Worm (Caenorhabditis elegans) whole organism, young adult: ENCODE data around the gene T23B5.3.

Experiments used
- ama-1 ChIP-seq, 3 experiments: fragments of 150-350 bp in 1 of 3; sonication (generic microtip) in 2 of 3; optimal IDR thresholded peaks; 2 replicates each; lab custom pipeline; 2014 to 2018; ENCODE audit warnings: missing biosample characterization in 2 of 3, missing genetic modification characterization in 2 of 3, missing genetic modification reagents in 2 of 3
- aptf-2 ChIP-seq: fragments of 200-800 bp; sonication (Bioruptor generic); conservative IDR thresholded peaks from 2 replicates; pipeline ENCODE4 v1.3.6; 2022; ENCODE audit warnings: missing genetic modification reagents, missing genetic modification characterization, missing compliant biosample characterization
- lin-35 ChIP-seq, 3 experiments: fragments of 150-350 bp in 2 of 3; sonication (generic microtip) in 1 of 3; optimal IDR thresholded peaks; 2 replicates each; lab custom pipeline; 2014 to 2018; ENCODE audit warnings: missing biosample characterization in 3 of 3, missing genetic modification characterization in 3 of 3, missing genetic modification reagents in 3 of 3
- pbrm-1 ChIP-seq: fragments of 200-800 bp; sonication (Bioruptor generic); IDR thresholded peaks from 2 replicates; pipeline ENCODE4 v1.3.6; 2022; ENCODE audit warnings: missing genetic modification reagents, missing genetic modification characterization, missing compliant biosample characterization

- no peak for TF ChIP-seq aptf-2
- no peak for TF ChIP-seq ama-1 (optimal IDR thresholded peaks at IDR 0.05; lab: Kevin White, UChicago)
- TF ChIP-seq ama-1 (GFP tag; optimal IDR thresholded peaks at IDR 0.05; lab: Kevin White, UChicago) = no peak
- no peak for TF ChIP-seq pbrm-1 (GFP tag; lab: Robert Waterston, UW)
- TF ChIP-seq lin-35 (GFP tag; optimal IDR thresholded peaks at IDR 0.05; lab: Kevin White, UChicago) = no peak
Observed at ce11 chrIV:12725228-12725627, 36.8 kb downstream of the T23B5.3 start.
